Fruit fly (Drosophila melanogaster): ENCODE data around the gene p53.

- no peak for TF ChIP-seq CTCF (optimal IDR thresholded peaks at IDR 0.05)
- no peak for TF ChIP-seq CG8478 (optimal IDR thresholded peaks at IDR 0.05)
These were observed 2.9 kb upstream of the p53 start for dm6 chr3R:23056753-23057152.
